Worm (Caenorhabditis elegans): Measurements from ENCODE around the gene gpla-1.
A peak's percentile ranks its signal among the peaks of the same experiment; 100 is the strongest.

gpla-1 gene

ce11 chrV:11933196-11934028 lies 4.2 kb downstream of the gpla-1 start, which contains the start of the genes aman-2 and F58H1.3:
TSS of gene aman-2 (minus strand) at chrV:11933246.
TSS of gene F58H1.3 (plus strand) at chrV:11933978.
- TF ChIP-seq ztf-11 (tag; optimal IDR thresholded peaks at IDR 0.05) = no peak
- no peak for TF ChIP-seq mbf-1 (tag; optimal IDR thresholded peaks at IDR 0.05)
- no peak for TF ChIP-seq egl-27 (tag; optimal IDR thresholded peaks at IDR 0.05)
- TF ChIP-seq nhr-21 (tag; optimal IDR thresholded peaks at IDR 0.05) = no peak
- peak; percentile 6 for TF ChIP-seq fos-1 (tag; optimal IDR thresholded peaks at IDR 0.05)
- no peak for TF ChIP-seq nhr-6 (tag; optimal IDR thresholded peaks at IDR 0.05)
- TF ChIP-seq unc-55 (GFP tag; optimal IDR thresholded peaks at IDR 0.05) = peak; percentile 66
- TF ChIP-seq lin-13 (GFP tag; optimal IDR thresholded peaks at IDR 0.05) = peak; percentile 36
- no peak for TF ChIP-seq dmd-4 (tag; optimal IDR thresholded peaks at IDR 0.05)
- no peak for TF ChIP-seq elt-3 (tag; optimal IDR thresholded peaks at IDR 0.05)
- peak in 1 of 2 experiments; percentile 70 for TF ChIP-seq lsy-2 (tag; optimal IDR thresholded peaks at IDR 0.05)
- no peak for TF ChIP-seq sem-4 (tag; optimal IDR thresholded peaks at IDR 0.05)
- no peak for TF ChIP-seq blmp-1 (tag; optimal IDR thresholded peaks at IDR 0.05; ENCODE audit: insufficient read depth)
- TF ChIP-seq nhr-10 (tag; optimal IDR thresholded peaks at IDR 0.05) = no peak
- TF ChIP-seq nhr-23 (tag; optimal IDR thresholded peaks at IDR 0.05) = no peak
- TF ChIP-seq ceh-82 (tag; optimal IDR thresholded peaks at IDR 0.05) = no peak
- TF ChIP-seq nhr-129 (tag; optimal IDR thresholded peaks at IDR 0.05) = peak; percentile 37
- no peak for TF ChIP-seq lin-39 (tag; optimal IDR thresholded peaks at IDR 0.05)
- TF ChIP-seq crh-2 (tag; optimal IDR thresholded peaks at IDR 0.05) = peak; percentile 26
- TF ChIP-seq zag-1 (tag; optimal IDR thresholded peaks at IDR 0.05) = no peak
- TF ChIP-seq C34F6.9 (tag; optimal IDR thresholded peaks at IDR 0.05) = peak; percentile 82
- TF ChIP-seq F13H6.1 (tag; optimal IDR thresholded peaks at IDR 0.05) = no peak
- TF ChIP-seq peb-1 (tag; optimal IDR thresholded peaks at IDR 0.05) = no peak
- TF ChIP-seq sma-3 (GFP tag; optimal IDR thresholded peaks at IDR 0.05) = peak; percentile 60
- TF ChIP-seq alr-1 (tag; optimal IDR thresholded peaks at IDR 0.05) = no peak
- TF ChIP-seq sma-9 (GFP tag; optimal IDR thresholded peaks at IDR 0.05) = no peak
- TF ChIP-seq sma-9 (tag; optimal IDR thresholded peaks at IDR 0.05) = no peak
- TF ChIP-seq R02D3.7 (tag; optimal IDR thresholded peaks at IDR 0.05) = no peak
- TF ChIP-seq nhr-11 (tag; optimal IDR thresholded peaks at IDR 0.05) = no peak
- TF ChIP-seq elt-1 (tag; optimal IDR thresholded peaks at IDR 0.05) = no peak
- peak; percentile 11 for TF ChIP-seq snpc-4 (tag; optimal IDR thresholded peaks at IDR 0.05)
- no peak for TF ChIP-seq ztf-1 (GFP tag; conservative IDR thresholded peaks at IDR 0.05)

- TF ChIP-seq nhr-6 (tag; optimal IDR thresholded peaks at IDR 0.05) (no peak), ceh-16 (tag; optimal IDR thresholded peaks at IDR 0.05) (no peak), nhr-25 (tag; optimal IDR thresholded peaks at IDR 0.05) (no peak), alr-1 (tag; optimal IDR thresholded peaks at IDR 0.05) (no peak), dmd-4 (tag; optimal IDR thresholded peaks at IDR 0.05) (no peak), ama-1 (optimal IDR thresholded peaks at IDR 0.05) (no peak), sma-3 (GFP tag; optimal IDR thresholded peaks at IDR 0.05) (no peak), ZK546.5 (tag; optimal IDR thresholded peaks at IDR 0.05) (no peak), ztf-4 (tag; optimal IDR thresholded peaks at IDR 0.05) (no peak)
These were observed 8.5 kb downstream of the gpla-1 start, which contains the start of gene F58H1.2 for ce11 chrV:11929046-11929590. TSS of gene F58H1.2 (plus strand) at chrV:11929096.

- no peak for TF ChIP-seq skn-1 (tag; optimal IDR thresholded peaks at IDR 0.05)
- TF ChIP-seq sma-3 (GFP tag; optimal IDR thresholded peaks at IDR 0.05) = no peak
- TF ChIP-seq nhr-10 (tag; optimal IDR thresholded peaks at IDR 0.05) = no peak
- no peak for TF ChIP-seq ztf-1 (GFP tag; conservative IDR thresholded peaks at IDR 0.05)
- TF ChIP-seq nhr-6 (tag; optimal IDR thresholded peaks at IDR 0.05) = no peak
- no peak for TF ChIP-seq ztf-11 (tag; optimal IDR thresholded peaks at IDR 0.05)
These were observed 10.3 kb downstream of the gpla-1 start, which contains the start of gene osm-6 for ce11 chrV:11927346-11927745. TSS of gene osm-6 (minus strand) at chrV:11927446.

Measured in whole organism, L2 larva.